Fruit fly (Drosophila melanogaster): ENCODE measurements around the gene CG9399.
A peak's percentile ranks its signal among the peaks of the same experiment; 100 is the strongest.

CG9399 gene

DNA sequence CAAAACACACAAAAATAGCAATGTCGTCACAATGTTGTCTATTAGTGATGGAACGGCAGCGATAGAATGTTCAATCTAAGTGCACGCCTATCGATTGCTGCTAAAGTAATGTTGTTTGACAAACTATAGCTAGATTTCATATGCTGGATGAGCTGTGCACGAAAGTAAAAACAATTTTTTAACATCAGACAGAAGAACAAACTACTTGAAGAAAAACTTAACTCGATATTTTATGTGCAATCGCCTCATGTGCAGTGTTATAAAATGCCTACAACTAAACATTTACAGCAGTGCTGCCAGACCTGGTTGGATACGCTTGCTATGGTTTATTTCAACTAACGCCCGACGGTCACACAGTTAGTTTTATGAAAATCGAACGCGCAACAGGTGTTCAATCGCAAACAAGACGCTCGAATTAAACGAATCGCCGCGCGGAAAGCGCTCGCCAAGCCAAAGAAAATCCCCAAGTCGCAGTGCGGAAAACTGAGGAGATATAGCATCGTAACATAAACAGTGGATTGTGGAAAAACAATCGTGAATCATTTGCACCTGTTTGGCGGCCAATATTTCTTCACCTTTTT, 17.0 kb upstream of the CG9399 start, which contains the start of the genes bocks and CG8312 (continued):
- TF ChIP-seq Atf-2 (GFP tag; optimal IDR thresholded peaks at IDR 0.05) (peak; percentile 51), nau (GFP tag; optimal IDR thresholded peaks at IDR 0.05) (no peak), CoRest (tag; optimal IDR thresholded peaks at IDR 0.05) (peak; percentile 47), stwl (tag; optimal IDR thresholded peaks at IDR 0.05) (peak; percentile 94), CG6683 (GFP tag; optimal IDR thresholded peaks at IDR 0.05) (no peak), CG2120 (GFP tag; optimal IDR thresholded peaks at IDR 0.05) (peak; percentile 78), CG1233 (GFP tag; optimal IDR thresholded peaks at IDR 0.05) (peak; percentile 35), CG8290 (GFP tag; optimal IDR thresholded peaks at IDR 0.05) (peak; percentile 78), CG8290 (tag; optimal IDR thresholded peaks at IDR 0.05) (peak; percentile 10 to 75), gro (GFP tag; optimal IDR thresholded peaks at IDR 0.05) (peak; percentile 69), gfzf (GFP tag; optimal IDR thresholded peaks at IDR 0.05) (peak; percentile 95), dm (GFP tag; optimal IDR thresholded peaks at IDR 0.05) (peak; percentile 58), HmgZ (tag; optimal IDR thresholded peaks at IDR 0.05) (peak; percentile 33), Lim3 (GFP tag; IDR thresholded peaks at IDR 0.05) (no peak), Atf3 (GFP tag; optimal IDR thresholded peaks at IDR 0.05) (peak; percentile 85), CG3838 (GFP tag; optimal IDR thresholded peaks at IDR 0.05) (peak; percentile 80), disco-r (GFP tag; optimal IDR thresholded peaks at IDR 0.05) (peak; percentile 15), otp (GFP tag; IDR thresholded peaks at IDR 0.05) (no peak), CG12071 (GFP tag; optimal IDR thresholded peaks at IDR 0.05) (peak; percentile 17), sim (GFP tag; IDR thresholded peaks at IDR 0.05) (no peak), ind (GFP tag; optimal IDR thresholded peaks at IDR 0.05) (peak; percentile 26), CG9727 (GFP tag; optimal IDR thresholded peaks at IDR 0.05) (peak; percentile 28), Vsx1 (GFP tag; optimal IDR thresholded peaks at IDR 0.05) (no peak), CG2678 (tag; optimal IDR thresholded peaks at IDR 0.05) (peak; percentile 22), D (optimal IDR thresholded peaks at IDR 0.05) (peak; percentile 64), D (GFP tag; optimal IDR thresholded peaks at IDR 0.05) (no peak), CG10321 (GFP tag; IDR thresholded peaks at IDR 0.05) (no peak), CG34422 (GFP tag; IDR thresholded peaks at IDR 0.05) (no peak), ems (GFP tag; optimal IDR thresholded peaks at IDR 0.05) (peak; percentile 65), Chrac-16 (GFP tag; optimal IDR thresholded peaks at IDR 0.05) (peak; percentile 3), odd (GFP tag; optimal IDR thresholded peaks at IDR 0.05) (peak; percentile 12), CG3281 (GFP tag; optimal IDR thresholded peaks at IDR 0.05) (peak; percentile 19), CG11504 (tag; optimal IDR thresholded peaks at IDR 0.05) (no peak), Mes4 (GFP tag; optimal IDR thresholded peaks at IDR 0.05) (peak; percentile 46), HmgD (GFP tag; optimal IDR thresholded peaks at IDR 0.05) (peak; percentile 78), CG14710 (tag; optimal IDR thresholded peaks at IDR 0.05) (peak; percentile 86), crc (GFP tag; optimal IDR thresholded peaks at IDR 0.05) (peak; percentile 14), lab (GFP tag; optimal IDR thresholded peaks at IDR 0.05) (peak; percentile 69), da (GFP tag; optimal IDR thresholded peaks at IDR 0.05) (peak; percentile 46), CG17186 (GFP tag; optimal IDR thresholded peaks at IDR 0.05) (peak; percentile 77), Antp (GFP tag; optimal IDR thresholded peaks at IDR 0.05) (peak; percentile 62), bowl (GFP tag; IDR thresholded peaks at IDR 0.05) (no peak), jumu (GFP tag; optimal IDR thresholded peaks at IDR 0.05) (peak; percentile 58), CG12769 (tag; optimal IDR thresholded peaks at IDR 0.05) (peak; percentile 51), Xbp1 (GFP tag; optimal IDR thresholded peaks at IDR 0.05) (peak; percentile 65), dpn (GFP tag; optimal IDR thresholded peaks at IDR 0.05) (peak; percentile 49 to 64), Rx (GFP tag; IDR thresholded peaks at IDR 0.05) (no peak), onecut (GFP tag; IDR thresholded peaks at IDR 0.05) (peak; percentile 74), CG13775 (GFP tag; optimal IDR thresholded peaks at IDR 0.05) (peak; percentile 26), CG9817 (tag; optimal IDR thresholded peaks at IDR 0.05) (peak; percentile 29), inv (GFP tag; IDR thresholded peaks at IDR 0.05; ENCODE audit: partially characterized antibody) (no peak)

Data from whole organism, embryonic.